Fruit fly (Drosophila melanogaster) whole organism, embryonic: ENCODE measurements around the gene CG17124.
A peak's percentile ranks its signal among the peaks of the same experiment; 100 is the strongest.

Source experiments
- Atf3 ChIP-seq: fragments of 200-800 bp; sonication (Bioruptor generic); optimal IDR thresholded peaks from 3 replicates; lab custom pipeline; 2016; ENCODE audit warnings: missing biosample characterization, missing genetic modification characterization
- CG11696 ChIP-seq: fragments of 200-800 bp; sonication (Bioruptor generic); IDR thresholded peaks from 2 replicates; pipeline ENCODE4 v1.3.6; 2022; ENCODE audit warnings: missing biosample characterization, missing genetic modification characterization
- CG12236 ChIP-seq: fragments of 200-800 bp; sonication (Bioruptor generic); optimal IDR thresholded peaks from 2 replicates; lab custom pipeline; 2016; ENCODE audit warnings: missing biosample characterization, missing genetic modification characterization
- CG13123 ChIP-seq: fragments of 200-800 bp; sonication (Bioruptor generic); optimal IDR thresholded peaks from 2 replicates; lab custom pipeline; 2016; ENCODE audit warnings: missing biosample characterization, missing genetic modification characterization
- CG13894 ChIP-seq: fragments of 200-800 bp; sonication (Bioruptor generic); optimal IDR thresholded peaks from 3 replicates; lab custom pipeline; 2018; ENCODE audit warnings: missing biosample characterization, mild to moderate bottlenecking, missing genetic modification characterization, moderate library complexity
- CG15514 ChIP-seq: fragments of 200-800 bp; sonication (Bioruptor generic); optimal IDR thresholded peaks from 3 replicates; lab custom pipeline; 2017; ENCODE audit warnings: missing biosample characterization, missing genetic modification characterization, mild to moderate bottlenecking, moderate library complexity, missing genetic modification reagents
- CG17328 ChIP-seq: fragments of 200-800 bp; sonication (Bioruptor generic); IDR thresholded peaks from 2 replicates; pipeline ENCODE4 v1.3.6; 2022; ENCODE audit warnings: missing biosample characterization, missing genetic modification characterization
- CG17385 ChIP-seq: fragments of 200-800 bp; sonication (Bioruptor generic); optimal IDR thresholded peaks from 3 replicates; lab custom pipeline; 2018; ENCODE audit warnings: missing biosample characterization, mild to moderate bottlenecking, missing genetic modification characterization
- CG17612 ChIP-seq: fragments of 200-800 bp; sonication (Bioruptor generic); IDR thresholded peaks from 2 replicates; pipeline ENCODE4 v1.3.6; 2022; ENCODE audit warnings: missing biosample characterization, missing genetic modification characterization
- CG17912 ChIP-seq: fragments of 200-800 bp; sonication (Bioruptor generic); optimal IDR thresholded peaks from 2 replicates; lab custom pipeline; 2018; ENCODE audit warnings: missing biosample characterization, mild to moderate bottlenecking, missing genetic modification characterization
- CG3065 ChIP-seq: fragments of 200-800 bp; sonication (Bioruptor generic); optimal IDR thresholded peaks from 2 replicates; lab custom pipeline; 2016; ENCODE audit warnings: missing biosample characterization, missing genetic modification characterization
- CG43689 ChIP-seq: fragments of 200-800 bp; sonication (Bioruptor generic); IDR thresholded peaks from 2 replicates; pipeline ENCODE4 v1.3.6; 2022; ENCODE audit warnings: missing biosample characterization, missing genetic modification characterization
- CG6813 ChIP-seq: fragments of 200-800 bp; sonication (Bioruptor generic); optimal IDR thresholded peaks from 2 replicates; lab custom pipeline; 2017; ENCODE audit warnings: missing biosample characterization, missing genetic modification characterization, mild to moderate bottlenecking, moderate library complexity, missing genetic modification reagents
- CG7745 ChIP-seq: fragments of 200-800 bp; sonication (Bioruptor generic); optimal IDR thresholded peaks from 2 replicates; lab custom pipeline; 2018; ENCODE audit warnings: missing biosample characterization, mild to moderate bottlenecking, missing genetic modification characterization, moderate library complexity
- CG8924 ChIP-seq: fragments of 200-800 bp; optimal IDR thresholded peaks from 3 replicates; lab custom pipeline; 2019; ENCODE audit warnings: missing biosample characterization, mild to moderate bottlenecking, missing genetic modification characterization, moderate library complexity
- Chrac-16 ChIP-seq: fragments of 200-800 bp; sonication (Bioruptor generic); optimal IDR thresholded peaks from 3 replicates; lab custom pipeline; 2016; ENCODE audit warnings: missing biosample characterization, missing genetic modification characterization
- Drgx ChIP-seq: fragments of 200-800 bp; sonication (Bioruptor generic); IDR thresholded peaks from 2 replicates; pipeline ENCODE4 v1.3.6; 2022; ENCODE audit warnings: missing biosample characterization, missing genetic modification characterization
- GATAe ChIP-seq: fragments of 200-800 bp; sonication (Bioruptor generic); conservative IDR thresholded peaks from 2 replicates; pipeline ENCODE4 v1.3.6; 2022; ENCODE audit warnings: missing biosample characterization, missing genetic modification characterization
- HHEX ChIP-seq: fragments of 200-800 bp; sonication (Bioruptor generic); optimal IDR thresholded peaks from 3 replicates; lab custom pipeline; 2017; ENCODE audit warnings: missing biosample characterization, mild to moderate bottlenecking, missing genetic modification characterization, missing genetic modification reagents
- Hmr ChIP-seq: fragments of 200-800 bp; sonication (Bioruptor generic); optimal IDR thresholded peaks from 3 replicates; lab custom pipeline; 2017; ENCODE audit warnings: mild to moderate bottlenecking, missing biosample characterization, missing genetic modification reagents, missing genetic modification characterization
- Lim3 ChIP-seq: fragments of 200-800 bp; sonication (Bioruptor generic); IDR thresholded peaks from 2 replicates; pipeline ENCODE4 v1.3.6; 2022; ENCODE audit warnings: missing biosample characterization, missing genetic modification characterization
- Nf-YA ChIP-seq: fragments of 200-800 bp; sonication (Bioruptor generic); IDR thresholded peaks from 2 replicates; pipeline ENCODE4 v1.3.6; 2022; ENCODE audit warnings: missing biosample characterization, missing genetic modification characterization
- Oli ChIP-seq: fragments of 200-800 bp; sonication (Bioruptor generic); optimal IDR thresholded peaks from 2 replicates; lab custom pipeline; 2018; ENCODE audit warnings: missing biosample characterization, mild to moderate bottlenecking, missing genetic modification characterization, moderate library complexity
- Optix ChIP-seq: fragments of 200-800 bp; sonication (Bioruptor generic); IDR thresholded peaks from 3 replicates; pipeline ENCODE4 v1.3.6; 2022; ENCODE audit warnings: missing biosample characterization, missing genetic modification characterization
- Sry-β ChIP-seq: fragments of 200-800 bp; sonication (Bioruptor generic); optimal IDR thresholded peaks from 2 replicates; lab custom pipeline; 2018; ENCODE audit warnings: missing biosample characterization, mild to moderate bottlenecking, missing genetic modification characterization, moderate library complexity
- Ssrp ChIP-seq: fragments of 200-800 bp; sonication (Bioruptor generic); optimal IDR thresholded peaks from 2 replicates; lab custom pipeline; 2018; ENCODE audit warnings: missing biosample characterization, mild to moderate bottlenecking, missing genetic modification characterization, moderate library complexity
- amos ChIP-seq: fragments of 200-800 bp; sonication (Bioruptor generic); IDR thresholded peaks from 2 replicates; pipeline ENCODE4 v1.3.6; 2022; ENCODE audit warnings: missing biosample characterization, missing genetic modification characterization; ENCODE audit not compliant: partially characterized antibody
- br ChIP-seq: fragments of >200 bp; optimal IDR thresholded peaks from 2 replicates; lab custom pipeline; 2017
- caup ChIP-seq: fragments of 200-800 bp; sonication (Bioruptor generic); optimal IDR thresholded peaks from 3 replicates; lab custom pipeline; 2017; ENCODE audit warnings: missing biosample characterization, mild to moderate bottlenecking, missing genetic modification characterization, moderate library complexity; ENCODE audit not compliant: severe bottlenecking
- danr ChIP-seq: fragments of 200-800 bp; sonication (Bioruptor generic); IDR thresholded peaks from 2 replicates; pipeline ENCODE4 v1.3.6; 2022; ENCODE audit warnings: missing biosample characterization, missing genetic modification characterization
- dimm ChIP-seq: fragments of 200-800 bp; sonication (Bioruptor generic); IDR thresholded peaks from 2 replicates; pipeline ENCODE4 v1.3.6; 2022; ENCODE audit warnings: missing biosample characterization, missing genetic modification characterization
- fd102C ChIP-seq: fragments of 200-800 bp; sonication (Bioruptor generic); optimal IDR thresholded peaks from 2 replicates; lab custom pipeline; 2018; ENCODE audit warnings: missing biosample characterization, mild to moderate bottlenecking, missing genetic modification characterization, moderate library complexity
- fd64A ChIP-seq: fragments of 200-800 bp; sonication (Bioruptor generic); optimal IDR thresholded peaks from 3 replicates; lab custom pipeline; 2018; ENCODE audit warnings: missing biosample characterization, mild to moderate bottlenecking, missing genetic modification characterization
- fru ChIP-seq: fragments of >200 bp; optimal IDR thresholded peaks from 2 replicates; lab custom pipeline; 2017
- gcm2 ChIP-seq: fragments of 200-800 bp; sonication (Bioruptor generic); optimal IDR thresholded peaks from 2 replicates; lab custom pipeline; 2016; ENCODE audit warnings: missing biosample characterization, missing genetic modification characterization
- gem ChIP-seq: fragments of 200-800 bp; sonication (Bioruptor generic); optimal IDR thresholded peaks from 2 replicates; lab custom pipeline; 2019; ENCODE audit warnings: missing biosample characterization, mild to moderate bottlenecking, missing genetic modification characterization, moderate library complexity
- insv ChIP-seq, 2 experiments: fragments of 200-800 bp; sonication (Bioruptor generic); optimal IDR thresholded peaks; 3 replicates each; lab custom pipeline; 2016 to 2018; ENCODE audit warnings: missing biosample characterization in 2 of 2, missing genetic modification characterization in 2 of 2
- inv ChIP-seq: fragments of 200-800 bp; sonication (Bioruptor generic); IDR thresholded peaks from 2 replicates; pipeline ENCODE4 v1.3.6; 2022; ENCODE audit warnings: missing biosample characterization, missing genetic modification characterization; ENCODE audit not compliant: partially characterized antibody
- jigr1 ChIP-seq: fragments of 200-800 bp; sonication (Bioruptor generic); IDR thresholded peaks from 3 replicates; pipeline ENCODE4 v1.3.6; 2022; ENCODE audit warnings: missing biosample characterization, missing genetic modification characterization
- ken ChIP-seq: fragments of 200-800 bp; sonication (Bioruptor generic); IDR thresholded peaks from 3 replicates; pipeline ENCODE4 v1.3.6; 2022; ENCODE audit warnings: missing biosample characterization, missing genetic modification characterization
- nom ChIP-seq: fragments of 200-800 bp; sonication (Bioruptor generic); optimal IDR thresholded peaks from 2 replicates; lab custom pipeline; 2017; ENCODE audit warnings: missing biosample characterization, missing genetic modification characterization, mild to moderate bottlenecking, moderate library complexity, missing genetic modification reagents
- peb ChIP-seq: fragments of 200-800 bp; sonication (Bioruptor generic); IDR thresholded peaks from 2 replicates; pipeline ENCODE4 v1.3.6; 2022; ENCODE audit warnings: missing biosample characterization, missing genetic modification characterization
- pnt ChIP-seq: fragments of 200-800 bp; sonication (Bioruptor generic); optimal IDR thresholded peaks from 3 replicates; lab custom pipeline; 2016; ENCODE audit warnings: missing biosample characterization, missing genetic modification characterization
- sisA ChIP-seq: fragments of 200-800 bp; sonication (Bioruptor generic); IDR thresholded peaks from 2 replicates; pipeline ENCODE4 v1.3.6; 2022; ENCODE audit warnings: missing biosample characterization, missing genetic modification characterization
- sob ChIP-seq: fragments of 200-800 bp; sonication (Bioruptor generic); IDR thresholded peaks from 2 replicates; pipeline ENCODE4 v1.3.6; 2022; ENCODE audit warnings: missing biosample characterization, missing genetic modification characterization
- sqz ChIP-seq: fragments of 200-800 bp; sonication (Bioruptor generic); optimal IDR thresholded peaks from 3 replicates; lab custom pipeline; 2018; ENCODE audit warnings: missing biosample characterization, mild to moderate bottlenecking, missing genetic modification characterization
- tap ChIP-seq: fragments of 200-800 bp; optimal IDR thresholded peaks from 3 replicates; lab custom pipeline; 2019; ENCODE audit warnings: missing biosample characterization, mild to moderate bottlenecking, missing genetic modification characterization, moderate library complexity
- tin ChIP-seq: fragments of 200-800 bp; sonication (Bioruptor generic); optimal IDR thresholded peaks from 3 replicates; lab custom pipeline; 2016; ENCODE audit warnings: missing biosample characterization, missing genetic modification characterization
- trh ChIP-seq: fragments of 200-800 bp; sonication (Bioruptor generic); optimal IDR thresholded peaks from 2 replicates; lab custom pipeline; 2016; ENCODE audit warnings: missing biosample characterization, missing genetic modification characterization
- tx ChIP-seq: fragments of 200-800 bp; sonication (Bioruptor generic); optimal IDR thresholded peaks from 2 replicates; lab custom pipeline; 2016; ENCODE audit warnings: missing biosample characterization, missing genetic modification characterization

The CG17124 gene

dm6 chr2L:10736993-10737756, 18.9 kb downstream of the CG17124 start, which contains the start of the genes Vha16-5 and CG12299 (continued):
- TF ChIP-seq peb (GFP tag; lab: Robert Waterston, UW) = peak; percentile 82
- peak; percentile 82 for TF ChIP-seq CG8924
- TF ChIP-seq tx (GFP tag; lab: Kevin White, UChicago) = peak; percentile 84
- peak; percentile 38 for TF ChIP-seq CG17385 (GFP tag; lab: Kevin White, UChicago)
- TF ChIP-seq insv (GFP tag; optimal IDR thresholded peaks at IDR 0.05; lab: Kevin White, UChicago) = no peak
- peak; percentile 92 for TF ChIP-seq Optix
- peak; percentile 93 for TF ChIP-seq CG17328 (GFP tag; lab: Robert Waterston, UW)
- TF ChIP-seq CG13894 (tag; lab: Kevin White, UChicago) = no peak
- peak; percentile 52 for TF ChIP-seq CG3065 (GFP tag; lab: Kevin White, UChicago)
- TF ChIP-seq CG12236 (GFP tag; lab: Kevin White, UChicago) = peak; percentile 56
- peak; percentile 83 for TF ChIP-seq CG15514 (GFP tag; lab: Kevin White, UChicago)
- TF ChIP-seq Ssrp = peak; percentile 80
- TF ChIP-seq Nf-YA (GFP tag; lab: Robert Waterston, UW) = peak; percentile 74; the same call in 1 of the 2 replicates
- no peak for TF ChIP-seq fru
- TF ChIP-seq tap (tag; lab: Kevin White, UChicago) = no peak
- peak; percentile 85 for TF ChIP-seq Chrac-16 (GFP tag; lab: Kevin White, UChicago)
- TF ChIP-seq CG6813 (GFP tag; lab: Kevin White, UChicago) = peak; percentile 2
- TF ChIP-seq danr = 0 out of 2 replicates have a peak, but pooled peaks have one; percentile 9
- peak; percentile 64 for TF ChIP-seq dimm
- peak; percentile 93 for TF ChIP-seq gem (tag; lab: Kevin White, UChicago)
- TF ChIP-seq pnt (GFP tag; lab: Kevin White, UChicago) = peak; percentile 79
- TF ChIP-seq Oli (tag; lab: Kevin White, UChicago) = peak; percentile 29
- TF ChIP-seq fd64A = no peak
- TF ChIP-seq CG11696 (GFP tag; lab: Robert Waterston, UW) = peak; percentile 52
- TF ChIP-seq CG13123 (GFP tag; lab: Kevin White, UChicago) = peak; percentile 76
- no peak; the same call in 1 of the 2 replicates for TF ChIP-seq GATAe (GFP tag; lab: Robert Waterston, UW)
- TF ChIP-seq inv (GFP tag; lab: Robert Waterston, UW) = peak; percentile 73
- TF ChIP-seq Lim3 = peak; percentile 47; the same call in 1 of the 2 replicates
- no peak for TF ChIP-seq CG17912 (GFP tag; lab: Kevin White, UChicago)
- TF ChIP-seq CG17612 (GFP tag; lab: Robert Waterston, UW) = peak; percentile 68; the same call in 1 of the 2 replicates
- peak; percentile 50 for TF ChIP-seq trh (GFP tag; lab: Kevin White, UChicago)
- TF ChIP-seq Drgx (GFP tag; lab: Robert Waterston, UW) = peak; percentile 68
- TF ChIP-seq ken = peak; percentile 98
- TF ChIP-seq amos (GFP tag; lab: Robert Waterston, UW) = peak; percentile 88
- peak; percentile 96 for TF ChIP-seq tin (GFP tag; lab: Kevin White, UChicago)
- no peak for TF ChIP-seq sqz (GFP tag; lab: Kevin White, UChicago)
- TF ChIP-seq CG43689 (GFP tag; lab: Robert Waterston, UW) = peak; percentile 79
- no peak for TF ChIP-seq jigr1
- no peak for TF ChIP-seq nom (GFP tag; lab: Kevin White, UChicago)
- no peak for TF ChIP-seq Hmr (GFP tag; lab: Kevin White, UChicago)
- TF ChIP-seq HHEX (GFP tag; lab: Kevin White, UChicago) = peak; percentile 44
- TF ChIP-seq sob = peak; percentile 96
- peak; percentile 68 for TF ChIP-seq gcm2
- TF ChIP-seq sisA (GFP tag; lab: Robert Waterston, UW) = peak; percentile 93
- peak; percentile 63 for TF ChIP-seq caup
- TF ChIP-seq fd102C = no peak
- TF ChIP-seq CG7745 (tag; lab: Kevin White, UChicago) = no peak
- no peak for TF ChIP-seq br (lab: Kevin White, UChicago)
- no peak for TF ChIP-seq Sry-β (GFP tag; lab: Kevin White, UChicago)
- peak; percentile 62 for TF ChIP-seq Atf3 (GFP tag; lab: Kevin White, UChicago)
